Worm (Caenorhabditis elegans) whole organism, late embryonic: ENCODE results near the gene chil-15.

Experiments used
- ama-1 ChIP-seq: fragments of 150-350 bp; optimal IDR thresholded peaks from 2 replicates; lab custom pipeline; 2014
- nhr-11 ChIP-seq: fragments of 150-350 bp; optimal IDR thresholded peaks from 2 replicates; lab custom pipeline; 2014; ENCODE audit warnings: missing biosample characterization, missing genetic modification characterization
- pax-1 ChIP-seq: fragments of 150-350 bp; optimal IDR thresholded peaks from 2 replicates; lab custom pipeline; 2014; ENCODE audit warnings: missing biosample characterization, missing genetic modification characterization
- unc-55 ChIP-seq: sonication (generic microtip); optimal IDR thresholded peaks from 2 replicates; lab custom pipeline; 2017; ENCODE audit warnings: missing biosample characterization, missing genetic modification reagents, missing genetic modification characterization

- TF ChIP-seq unc-55 = no peak
- no peak for TF ChIP-seq ama-1
- TF ChIP-seq pax-1 (tag; lab: Kevin White, UChicago) = no peak
- TF ChIP-seq nhr-11 = no peak
Observed at ce11 chrII:9466095-9466494, 22.7 kb upstream of the chil-15 start, which contains the start of gene chil-22.
